Fruit fly (Drosophila melanogaster) whole organism, prepupa: ENCODE data around the gene t-cup.

ENCODE experiments used
- CG15336 ChIP-seq: fragments of 200-800 bp; sonication (Bioruptor generic); IDR thresholded peaks from 2 replicates; pipeline ENCODE4 v1.3.6; 2022; ENCODE audit warnings: missing biosample characterization, missing genetic modification characterization
- CG9139 ChIP-seq: fragments of 200-800 bp; sonication (Bioruptor generic); optimal IDR thresholded peaks from 3 replicates; lab custom pipeline; 2017; ENCODE audit warnings: missing biosample characterization, mild to moderate bottlenecking, missing genetic modification characterization
- Gug ChIP-seq: fragments of 200-800 bp; sonication (Bioruptor generic); IDR thresholded peaks from 2 replicates; pipeline ENCODE4 v1.3.6; 2022; ENCODE audit warnings: missing biosample characterization, missing genetic modification characterization
- dac ChIP-seq: fragments of 200-800 bp; sonication (Bioruptor generic); optimal IDR thresholded peaks from 2 replicates; lab custom pipeline; 2017; ENCODE audit warnings: missing biosample characterization, mild to moderate bottlenecking, missing genetic modification characterization
- eg ChIP-seq: fragments of 200-800 bp; sonication (Bioruptor generic); IDR thresholded peaks from 3 replicates; pipeline ENCODE4 v1.3.6; 2022; ENCODE audit warnings: missing biosample characterization, missing genetic modification characterization

dm6 chr2L:12471937-12472336, 25.2 kb downstream of the t-cup start:
- TF ChIP-seq CG15336 (GFP tag; lab: Robert Waterston, UW) (no peak; the same call in 1 of the 2 replicates), eg (GFP tag; lab: Robert Waterston, UW) (peak; percentile 83), dac (GFP tag; lab: Kevin White, UChicago) (no peak), Gug (GFP tag; lab: Robert Waterston, UW) (no peak), CG9139 (no peak)
